Worm (Caenorhabditis elegans): ENCODE data around the gene cpt-6.

cpt-6 gene

DNA sequence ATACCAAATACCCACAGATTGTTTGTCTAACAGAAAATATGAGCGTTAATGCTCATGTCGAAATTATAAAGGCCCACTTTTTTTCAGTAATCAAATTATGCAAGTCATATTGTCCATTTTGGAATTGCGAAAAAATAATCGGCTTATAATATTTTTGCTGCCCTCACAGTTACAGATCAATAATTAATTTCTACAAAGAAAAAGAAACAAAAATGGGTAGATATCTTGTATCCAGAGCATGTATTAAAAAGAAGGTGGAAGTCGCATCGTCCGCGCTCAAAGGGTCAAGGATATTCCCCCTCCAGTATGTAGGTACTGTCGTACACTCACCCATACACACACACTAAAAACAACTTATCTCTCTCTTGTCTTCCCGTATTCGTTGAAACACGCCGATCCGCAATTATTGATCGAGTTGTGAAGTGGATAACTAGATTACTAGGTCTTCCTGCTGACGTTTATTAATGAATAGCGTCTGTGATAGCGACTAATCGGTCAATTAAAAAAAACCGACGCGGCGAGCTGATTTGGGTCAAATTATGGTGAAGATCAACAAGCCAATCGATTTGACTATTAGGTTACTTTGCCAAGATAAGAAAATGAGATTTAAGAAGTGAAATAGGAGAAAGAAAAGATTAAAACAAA lies 20.2 kb upstream of the cpt-6 start:
- no peak for TF ChIP-seq somi-1 (GFP tag; optimal IDR thresholded peaks at IDR 0.05)
- no peak for TF ChIP-seq bed-2 (GFP tag; IDR thresholded peaks at IDR 0.05)
- TF ChIP-seq C17E4.6 (GFP tag; IDR thresholded peaks at IDR 0.05) = no peak
- TF ChIP-seq B0019.2 (GFP tag; conservative IDR thresholded peaks at IDR 0.05) = no peak
- no peak for TF ChIP-seq Y67H2A.10 (GFP tag; conservative IDR thresholded peaks at IDR 0.05)
- TF ChIP-seq ceh-40 (GFP tag; IDR thresholded peaks at IDR 0.05) = no peak

ce11 chrV:6513356-6513755 lies 19.6 kb upstream of the cpt-6 start:
- TF ChIP-seq Y56A3A.18 (GFP tag; IDR thresholded peaks at IDR 0.05) = no peak
- TF ChIP-seq let-607 (tag; optimal IDR thresholded peaks at IDR 0.05) = peak in 1 of 2 experiments; percentile 87
- no peak for TF ChIP-seq snpc-4 (GFP tag; optimal IDR thresholded peaks at IDR 0.05)
- no peak for TF ChIP-seq snpc-4 (tag; optimal IDR thresholded peaks at IDR 0.05)

DNA sequence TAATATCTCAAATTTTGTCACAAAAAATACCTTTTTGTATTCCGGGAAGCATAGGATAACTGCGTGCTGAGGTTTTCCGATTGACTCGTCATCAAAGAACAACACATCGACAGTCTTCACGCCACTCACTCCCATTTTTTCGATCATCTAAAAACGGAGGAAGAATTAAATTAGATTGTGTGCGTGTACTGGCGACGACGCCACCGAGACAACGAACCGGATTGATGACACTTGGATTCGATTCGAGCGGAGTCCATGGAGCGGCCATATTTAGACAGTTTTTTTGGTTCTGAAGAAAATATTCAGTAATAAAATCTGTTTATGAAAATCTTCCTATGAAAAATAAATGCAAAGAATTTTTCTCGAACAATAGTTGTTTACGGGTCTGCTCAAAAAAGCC lies 17.4 kb upstream of the cpt-6 start, which contains the start of gene ubh-1:
TSS of gene ubh-1 (minus strand) at position 289 of the 400 bp plus-strand sequence.
- TF ChIP-seq nfyb-1 (GFP tag; IDR thresholded peaks at IDR 0.05) (0 out of 2 replicates have a peak, but pooled peaks have one; percentile 10), let-607 (tag; optimal IDR thresholded peaks at IDR 0.05) (no peak), mel-28 (tag; optimal IDR thresholded peaks at IDR 0.05; ENCODE audit: borderline replicate concordance) (no peak), C17E4.6 (GFP tag; IDR thresholded peaks at IDR 0.05) (no peak), attf-3 (GFP tag; conservative IDR thresholded peaks at IDR 0.05) (no peak), egrh-3 (GFP tag; IDR thresholded peaks at IDR 0.05) (no peak)

ce11 chrV:6510622-6511021 lies 16.9 kb upstream of the cpt-6 start:
- TF ChIP-seq madf-6 (GFP tag; IDR thresholded peaks at IDR 0.05) = peak; percentile 49; the same call in 1 of the 2 replicates
- TF ChIP-seq xnd-1 (tag; optimal IDR thresholded peaks at IDR 0.05) = peak; percentile 3
- TF ChIP-seq lsl-1 (GFP tag; optimal IDR thresholded peaks at IDR 0.05) = peak; percentile 88
- TF ChIP-seq F33H1.4 (GFP tag; IDR thresholded peaks at IDR 0.05) = no peak

- TF ChIP-seq aptf-2 (GFP tag; conservative IDR thresholded peaks at IDR 0.05) (no peak), ceh-40 (GFP tag; IDR thresholded peaks at IDR 0.05) (no peak), mes-4 (tag; optimal IDR thresholded peaks at IDR 0.05) (no peak), tlf-1 (GFP tag; optimal IDR thresholded peaks at IDR 0.05) (no peak), die-1 (tag; optimal IDR thresholded peaks at IDR 0.05) (no peak), mxl-1 (tag; optimal IDR thresholded peaks at IDR 0.05) (no peak), rcor-1 (GFP tag; IDR thresholded peaks at IDR 0.05) (no peak), K11D2.4 (GFP tag; IDR thresholded peaks at IDR 0.05) (no peak), nhr-179 (tag; optimal IDR thresholded peaks at IDR 0.05) (no peak), F49E8.2 (tag; optimal IDR thresholded peaks at IDR 0.05; ENCODE audit: insufficient read depth) (no peak), ZK185.1 (tag; optimal IDR thresholded peaks at IDR 0.05; ENCODE audit: poor library complexity, severe bottlenecking) (no peak), hmg-20 (GFP tag; IDR thresholded peaks at IDR 0.05) (no peak), him-1 (tag; optimal IDR thresholded peaks at IDR 0.05) (no peak), akir-1 (GFP tag; optimal IDR thresholded peaks at IDR 0.05) (no peak)
These were observed 16.0 kb upstream of the cpt-6 start, which contains the start of gene ubh-2 for ce11 chrV:6509717-6510116. TSS of gene ubh-2 (minus strand) at chrV:6509817.
